Worm (Caenorhabditis elegans) whole organism, midembryonic: ENCODE data around the gene sdz-5.

Experiments
- T22C8.4 ChIP-seq: fragments of 200-800 bp; sonication (Bioruptor generic); IDR thresholded peaks from 2 replicates; pipeline ENCODE4 v1.3.6; 2022; ENCODE audit warnings: missing genetic modification characterization, missing compliant biosample characterization
- cog-1 ChIP-seq: sonication (generic microtip); optimal IDR thresholded peaks from 2 replicates; lab custom pipeline; 2016; ENCODE audit warnings: missing genetic modification characterization, missing compliant biosample characterization
- flt-1 ChIP-seq: fragments of 200-800 bp; sonication (Bioruptor generic); IDR thresholded peaks from 2 replicates; pipeline ENCODE4 v1.3.6; 2022; ENCODE audit warnings: missing genetic modification characterization, missing compliant biosample characterization
- klf-2 ChIP-seq: fragments of 200-800 bp; sonication (Bioruptor generic); conservative IDR thresholded peaks from 2 replicates; pipeline ENCODE4 v1.3.6; 2022; ENCODE audit warnings: missing genetic modification reagents, missing genetic modification characterization, missing compliant biosample characterization
- med-1 ChIP-seq: sonication (generic microtip); optimal IDR thresholded peaks from 2 replicates; lab custom pipeline; 2017; ENCODE audit warnings: missing genetic modification characterization, mild to moderate bottlenecking, missing compliant biosample characterization, antibody characterized with exemption, missing genetic modification reagents; ENCODE audit not compliant: insufficient read depth
- ref-1 ChIP-seq: fragments of 200-800 bp; sonication (Bioruptor generic); conservative IDR thresholded peaks from 2 replicates; pipeline ENCODE4 v1.3.6; 2022; ENCODE audit warnings: missing genetic modification reagents, missing genetic modification characterization, missing compliant biosample characterization
- tab-1 ChIP-seq: fragments of 200-800 bp; sonication (Bioruptor generic); IDR thresholded peaks from 2 replicates; pipeline ENCODE4 v1.3.6; 2022; ENCODE audit warnings: missing genetic modification characterization, missing compliant biosample characterization
- ztf-23 ChIP-seq: fragments of 200-800 bp; sonication (Bioruptor generic); IDR thresholded peaks from 2 replicates; pipeline ENCODE4 v1.3.6; 2022; ENCODE audit warnings: missing genetic modification reagents, missing genetic modification characterization, missing compliant biosample characterization
- ztf-29 ChIP-seq: fragments of 200-800 bp; sonication (Bioruptor generic); IDR thresholded peaks from 2 replicates; pipeline ENCODE4 v1.3.6; 2022; ENCODE audit warnings: missing genetic modification reagents, missing genetic modification characterization, missing compliant biosample characterization

The sdz-5 gene

DNA sequence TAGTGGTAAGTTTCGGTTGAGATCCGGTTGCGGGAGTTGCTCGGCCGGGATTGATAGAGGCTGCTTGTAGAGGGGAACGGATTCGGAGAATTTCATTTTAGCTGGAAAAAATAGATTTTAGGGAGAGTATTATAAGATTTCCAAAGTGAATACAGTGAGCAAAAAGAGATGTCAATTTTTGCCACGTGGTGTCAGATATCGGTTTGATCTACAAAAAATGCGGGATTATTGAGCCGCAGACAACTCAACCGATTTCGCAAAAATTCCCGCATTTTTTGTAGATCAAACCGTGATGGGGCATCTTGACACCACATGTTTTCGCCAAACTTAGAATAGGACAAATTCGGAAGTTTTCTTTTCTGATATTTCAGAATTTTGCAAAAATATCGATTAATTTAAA is 45.7 kb downstream of the sdz-5 start, which contains the start of gene lido-13:
Gene lido-13, minus strand, starts transcription at position 101 of the 400 bp plus-strand sequence.
- TF ChIP-seq flt-1 (no peak), cog-1 (tag; lab: Kevin White, UChicago) (no peak), med-1 (GFP tag; lab: Kevin White, UChicago) (no peak), klf-2 (GFP tag; lab: Robert Waterston, UW) (no peak), ztf-23 (GFP tag; lab: Robert Waterston, UW) (no peak), T22C8.4 (GFP tag; lab: Robert Waterston, UW) (no peak), ztf-29 (GFP tag; lab: Robert Waterston, UW) (no peak), ref-1 (GFP tag; lab: Robert Waterston, UW) (no peak), tab-1 (GFP tag; lab: Robert Waterston, UW) (no peak)

DNA sequence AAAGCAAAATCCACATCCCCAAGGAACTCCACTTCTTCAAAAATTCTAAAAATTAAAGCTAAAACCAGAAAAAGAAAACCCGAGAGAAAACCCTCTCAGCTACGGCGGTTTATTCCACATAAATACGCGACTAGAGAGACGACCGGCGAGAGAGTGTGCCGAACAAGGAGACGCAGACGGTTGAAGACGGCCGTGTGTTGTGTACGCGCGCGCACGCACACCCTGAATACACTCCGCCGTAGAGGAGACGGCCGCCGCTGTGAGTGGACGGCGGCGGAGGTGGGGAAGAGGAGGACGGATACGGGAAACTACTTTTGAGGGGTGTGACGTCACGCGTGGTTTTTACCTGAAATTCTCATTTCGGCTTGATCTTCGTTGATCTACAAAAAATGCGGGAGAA is 46.1 kb downstream of the sdz-5 start:
- TF ChIP-seq ref-1 (GFP tag; lab: Robert Waterston, UW) (no peak), med-1 (GFP tag; lab: Kevin White, UChicago) (no peak), ztf-29 (GFP tag; lab: Robert Waterston, UW) (no peak), flt-1 (no peak), klf-2 (GFP tag; lab: Robert Waterston, UW) (no peak)

DNA sequence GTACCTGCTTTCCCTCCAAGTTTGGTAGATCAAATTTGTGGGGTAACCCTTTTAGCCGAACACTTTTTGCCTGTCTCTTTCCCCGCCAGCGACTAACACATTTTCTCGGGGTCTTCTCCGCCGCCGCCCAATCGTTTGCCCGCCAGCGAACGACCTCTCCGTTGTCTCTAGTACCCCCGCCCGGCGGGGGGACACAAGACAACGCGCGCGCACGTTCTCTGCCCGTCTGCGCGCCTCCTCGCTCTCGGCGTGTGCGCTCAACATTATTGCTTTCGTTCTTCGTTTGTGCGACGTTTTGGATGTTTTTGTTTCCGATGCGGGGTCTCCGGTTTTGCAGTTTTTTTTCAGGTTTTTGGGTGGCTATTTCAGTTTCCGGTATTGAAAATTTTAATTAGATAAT is 47.0 kb downstream of the sdz-5 start:
- 0 out of 2 replicates have a peak, but pooled peaks have one; percentile 52 for TF ChIP-seq ztf-23 (GFP tag; lab: Robert Waterston, UW)
- no peak for TF ChIP-seq klf-2 (GFP tag; lab: Robert Waterston, UW)
- TF ChIP-seq ztf-29 (GFP tag; lab: Robert Waterston, UW) = 0 out of 2 replicates have a peak, but pooled peaks have one; percentile 21
- TF ChIP-seq flt-1 = peak; percentile 55; the same call in 1 of the 2 replicates

DNA sequence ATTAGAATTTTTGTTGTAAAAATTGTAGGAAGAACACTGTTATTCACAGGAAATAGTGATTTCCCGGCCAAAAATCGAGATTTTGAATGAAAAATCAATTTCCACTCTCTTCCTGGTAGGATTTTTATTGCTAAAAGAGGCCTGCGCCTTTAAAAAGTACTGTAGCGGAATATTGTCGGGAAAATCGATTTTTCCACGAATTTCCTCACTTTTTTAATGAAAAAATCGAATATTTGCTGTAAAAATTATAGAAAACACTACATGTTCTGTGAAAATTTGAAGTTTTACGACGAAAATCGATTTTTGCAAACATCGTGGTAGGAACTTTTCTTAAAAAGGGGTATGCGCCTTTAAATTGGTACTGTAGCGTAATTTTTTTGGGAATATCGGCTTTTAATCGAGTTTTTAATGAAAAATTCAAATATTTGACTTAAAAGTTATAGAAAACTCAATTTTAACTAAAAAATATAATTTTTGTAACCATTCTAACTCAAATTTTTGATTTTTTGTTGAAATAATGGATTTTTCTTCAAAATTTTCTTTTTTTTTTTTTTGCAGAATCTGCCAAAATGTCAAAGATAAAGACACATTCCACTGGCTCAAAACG is 47.9 kb downstream of the sdz-5 start, which contains the start of gene lin-8:
Gene lin-8, plus strand, starts transcription at position 557 of the 607 bp plus-strand sequence.
- no peak for TF ChIP-seq ref-1 (GFP tag; lab: Robert Waterston, UW)
